Fruit fly (Drosophila melanogaster): ENCODE results near the gene CG17029.

Gene CG17029

dm6 chr3L:15999358-16000005 is 22.8 kb downstream of the CG17029 start:
- TF ChIP-seq rn (GFP tag; IDR thresholded peaks at IDR 0.05) = no peak
- TF ChIP-seq CG17806 (tag; optimal IDR thresholded peaks at IDR 0.05) = peak; percentile 3
- TF ChIP-seq CG10348 (GFP tag; IDR thresholded peaks at IDR 0.05) = no peak
- no peak for TF ChIP-seq Pif1A (GFP tag; optimal IDR thresholded peaks at IDR 0.05)
- no peak for TF ChIP-seq CG9948 (tag; optimal IDR thresholded peaks at IDR 0.05)
- no peak for TF ChIP-seq CG32121 (GFP tag; IDR thresholded peaks at IDR 0.05)
- TF ChIP-seq CG4496 (GFP tag; IDR thresholded peaks at IDR 0.05) = no peak
- no peak for TF ChIP-seq EcR (GFP tag; optimal IDR thresholded peaks at IDR 0.05)

- peak; percentile 77 for TF ChIP-seq Ets98B (GFP tag; IDR thresholded peaks at IDR 0.05)
- peak; percentile 30; the same call in 1 of the 2 replicates for TF ChIP-seq CG12605 (GFP tag; IDR thresholded peaks at IDR 0.05)
- peak; percentile 27 for TF ChIP-seq CG15710 (tag; optimal IDR thresholded peaks at IDR 0.05)
- peak; percentile 10 for TF ChIP-seq CG17806 (tag; optimal IDR thresholded peaks at IDR 0.05)
- no peak for TF ChIP-seq CG8159 (tag; optimal IDR thresholded peaks at IDR 0.05)
- TF ChIP-seq CG32121 (GFP tag; IDR thresholded peaks at IDR 0.05) = peak; percentile 88
- peak; percentile 74 for TF ChIP-seq CG14655 (GFP tag; optimal IDR thresholded peaks at IDR 0.05)
- TF ChIP-seq Pif1B (GFP tag; optimal IDR thresholded peaks at IDR 0.05) = no peak
- TF ChIP-seq CG8301 (tag; optimal IDR thresholded peaks at IDR 0.05) = peak; percentile 73
- no peak for TF ChIP-seq CG9948 (tag; optimal IDR thresholded peaks at IDR 0.05)
- no peak for TF ChIP-seq gl (tag; optimal IDR thresholded peaks at IDR 0.05)
- TF ChIP-seq rn (GFP tag; IDR thresholded peaks at IDR 0.05) = no peak
- TF ChIP-seq CG4496 (GFP tag; IDR thresholded peaks at IDR 0.05) = no peak; the same call in 2 of the 3 replicates
- TF ChIP-seq Snoo (tag; optimal IDR thresholded peaks at IDR 0.05) = no peak
- no peak for TF ChIP-seq fd96Ca (GFP tag; IDR thresholded peaks at IDR 0.05)
- peak; percentile 60; the same call in 1 of the 2 replicates for TF ChIP-seq CG10348 (GFP tag; IDR thresholded peaks at IDR 0.05)
- TF ChIP-seq D1 (tag; optimal IDR thresholded peaks at IDR 0.05) = no peak
- no peak for TF ChIP-seq CG13204 (GFP tag; optimal IDR thresholded peaks at IDR 0.05)
- TF ChIP-seq Pif1A (GFP tag; optimal IDR thresholded peaks at IDR 0.05) = peak; percentile 62
- no peak for TF ChIP-seq CG34367 (tag; optimal IDR thresholded peaks at IDR 0.05)
- TF ChIP-seq EcR (GFP tag; optimal IDR thresholded peaks at IDR 0.05) = no peak
Observed at dm6 chr3L:16001164-16001679, 24.6 kb downstream of the CG17029 start.

- peak; percentile 41 for TF ChIP-seq CG13204 (GFP tag; optimal IDR thresholded peaks at IDR 0.05)
- no peak for TF ChIP-seq Snoo (tag; optimal IDR thresholded peaks at IDR 0.05)
- TF ChIP-seq Ets98B (GFP tag; IDR thresholded peaks at IDR 0.05) = peak; percentile 62
- peak; percentile 78 for TF ChIP-seq gl (tag; optimal IDR thresholded peaks at IDR 0.05)
- TF ChIP-seq CG15710 (tag; optimal IDR thresholded peaks at IDR 0.05) = peak; percentile 32
- peak; percentile 48; the same call in 1 of the 2 replicates for TF ChIP-seq CG32121 (GFP tag; IDR thresholded peaks at IDR 0.05)
- TF ChIP-seq CG12605 (GFP tag; IDR thresholded peaks at IDR 0.05) = peak; percentile 84
- peak; percentile 62 for TF ChIP-seq CG14655 (GFP tag; optimal IDR thresholded peaks at IDR 0.05)
- TF ChIP-seq CG34367 (tag; optimal IDR thresholded peaks at IDR 0.05) = peak; percentile 26
- TF ChIP-seq D1 (tag; optimal IDR thresholded peaks at IDR 0.05) = no peak
- peak; percentile 37 for TF ChIP-seq Pif1B (GFP tag; optimal IDR thresholded peaks at IDR 0.05)
- peak; percentile 1 for TF ChIP-seq CG9948 (tag; optimal IDR thresholded peaks at IDR 0.05)
- TF ChIP-seq EcR (GFP tag; optimal IDR thresholded peaks at IDR 0.05) = no peak
- TF ChIP-seq CG8301 (tag; optimal IDR thresholded peaks at IDR 0.05) = peak; percentile 52
- TF ChIP-seq Pif1A (GFP tag; optimal IDR thresholded peaks at IDR 0.05) = peak; percentile 60
- TF ChIP-seq fd96Ca (GFP tag; IDR thresholded peaks at IDR 0.05) = no peak; the same call in 1 of the 3 replicates
- peak; percentile 12 for TF ChIP-seq CG17806 (tag; optimal IDR thresholded peaks at IDR 0.05)
Observed at dm6 chr3L:16002116-16002716, 25.5 kb downstream of the CG17029 start.

dm6 chr3L:16004401-16005237 is 27.9 kb downstream of the CG17029 start, which contains the start of the genes hzg and mRpS31:
Gene hzg, minus strand, starts transcription at chr3L:16004736.
Gene mRpS31, plus strand, starts transcription at chr3L:16005193.
- TF ChIP-seq EcR (GFP tag; optimal IDR thresholded peaks at IDR 0.05) (peak; percentile 28), CG8159 (tag; optimal IDR thresholded peaks at IDR 0.05) (peak; percentile 56), gl (tag; optimal IDR thresholded peaks at IDR 0.05) (peak; percentile 87), CG34367 (tag; optimal IDR thresholded peaks at IDR 0.05) (peak; percentile 75), D1 (tag; optimal IDR thresholded peaks at IDR 0.05) (peak; percentile 11), CG12605 (GFP tag; IDR thresholded peaks at IDR 0.05) (peak; percentile 91), CG4496 (GFP tag; IDR thresholded peaks at IDR 0.05) (peak; percentile 57; the same call in 1 of the 3 replicates), Pif1B (GFP tag; optimal IDR thresholded peaks at IDR 0.05) (peak; percentile 65), CG14655 (GFP tag; optimal IDR thresholded peaks at IDR 0.05) (peak; percentile 72), Ets98B (GFP tag; IDR thresholded peaks at IDR 0.05) (peak; percentile 76), Snoo (tag; optimal IDR thresholded peaks at IDR 0.05) (peak; percentile 8), CG8301 (tag; optimal IDR thresholded peaks at IDR 0.05) (peak; percentile 34), CG17806 (tag; optimal IDR thresholded peaks at IDR 0.05) (peak; percentile 42), rn (GFP tag; IDR thresholded peaks at IDR 0.05) (no peak), CG32121 (GFP tag; IDR thresholded peaks at IDR 0.05) (peak; percentile 47), fd96Ca (GFP tag; IDR thresholded peaks at IDR 0.05) (peak; percentile 80; the same call in 2 of the 3 replicates), CG13204 (GFP tag; optimal IDR thresholded peaks at IDR 0.05) (peak; percentile 84), CG15710 (tag; optimal IDR thresholded peaks at IDR 0.05) (peak; percentile 70), CG9948 (tag; optimal IDR thresholded peaks at IDR 0.05) (peak; percentile 44), CG10348 (GFP tag; IDR thresholded peaks at IDR 0.05) (no peak), Pif1A (GFP tag; optimal IDR thresholded peaks at IDR 0.05) (peak; percentile 69)

Measured in whole organism, pupa.